Fruit fly (Drosophila melanogaster) whole organism, embryonic: ENCODE data around the gene CG11828.

ENCODE experiments used
- Ada2b ChIP-seq: fragments of 200-800 bp; sonication (Bioruptor generic); IDR thresholded peaks from 2 replicates; pipeline ENCODE4 v1.3.6; 2022; ENCODE audit warnings: missing biosample characterization, missing genetic modification characterization
- B-H2 ChIP-seq: fragments of 200-800 bp; sonication (Bioruptor generic); optimal IDR thresholded peaks from 2 replicates; lab custom pipeline; 2018; ENCODE audit warnings: missing biosample characterization, mild to moderate bottlenecking, missing genetic modification characterization
- C15 ChIP-seq: fragments of 200-800 bp; sonication (Bioruptor generic); IDR thresholded peaks from 3 replicates; pipeline ENCODE4 v1.3.6; 2022; ENCODE audit warnings: missing biosample characterization, missing genetic modification characterization
- CG10274 ChIP-seq: fragments of 200-800 bp; sonication (Bioruptor generic); optimal IDR thresholded peaks from 3 replicates; lab custom pipeline; 2017; ENCODE audit warnings: missing biosample characterization, mild to moderate bottlenecking, missing genetic modification characterization
- CG11093 ChIP-seq: fragments of 200-800 bp; sonication (Bioruptor generic); IDR thresholded peaks from 3 replicates; pipeline ENCODE4 v1.3.6; 2022; ENCODE audit warnings: missing biosample characterization, missing genetic modification characterization
- CG11247 ChIP-seq: fragments of 200-800 bp; sonication (Bioruptor generic); IDR thresholded peaks from 2 replicates; pipeline ENCODE4 v1.3.6; 2022; ENCODE audit warnings: missing biosample characterization, missing genetic modification characterization
- CG11560 ChIP-seq: fragments of 200-800 bp; sonication (Bioruptor generic); IDR thresholded peaks from 3 replicates; pipeline ENCODE4 v1.3.6; 2022; ENCODE audit warnings: missing biosample characterization, missing genetic modification characterization
- CG11723 ChIP-seq: fragments of 200-800 bp; sonication (Bioruptor generic); optimal IDR thresholded peaks from 2 replicates; lab custom pipeline; 2017; ENCODE audit warnings: missing biosample characterization, mild to moderate bottlenecking, missing genetic modification characterization
- CG12219 ChIP-seq: fragments of 200-800 bp; sonication (Bioruptor generic); optimal IDR thresholded peaks from 3 replicates; lab custom pipeline; 2018; ENCODE audit warnings: missing biosample characterization, mild to moderate bottlenecking, missing genetic modification characterization
- CG12299 ChIP-seq: fragments of 200-800 bp; sonication (Bioruptor generic); optimal IDR thresholded peaks from 2 replicates; lab custom pipeline; 2018; ENCODE audit warnings: missing biosample characterization, mild to moderate bottlenecking, missing genetic modification characterization
- CG13287 ChIP-seq: fragments of 200-800 bp; sonication (Bioruptor generic); IDR thresholded peaks from 2 replicates; pipeline ENCODE4 v1.3.6; 2022; ENCODE audit warnings: missing biosample characterization, missing genetic modification characterization; ENCODE audit not compliant: partially characterized antibody
- CG15696 ChIP-seq: fragments of 200-800 bp; sonication (Bioruptor generic); optimal IDR thresholded peaks from 2 replicates; lab custom pipeline; 2019; ENCODE audit warnings: missing biosample characterization, mild to moderate bottlenecking, missing genetic modification characterization, moderate library complexity
- CG1647 ChIP-seq: fragments of 200-800 bp; sonication (Bioruptor generic); optimal IDR thresholded peaks from 3 replicates; lab custom pipeline; 2016; ENCODE audit warnings: missing biosample characterization, missing genetic modification characterization
- CG16779 ChIP-seq: fragments of 200-800 bp; sonication (Bioruptor generic); IDR thresholded peaks from 2 replicates; pipeline ENCODE4 v1.3.6; 2022; ENCODE audit warnings: missing biosample characterization, missing genetic modification characterization
- CG16813 ChIP-seq: fragments of 200-800 bp; sonication (Bioruptor generic); IDR thresholded peaks from 3 replicates; pipeline ENCODE4 v1.3.6; 2022; ENCODE audit warnings: missing biosample characterization, missing genetic modification characterization; ENCODE audit not compliant: partially characterized antibody
- CG18476 ChIP-seq: fragments of 200-800 bp; sonication (Bioruptor generic); optimal IDR thresholded peaks from 2 replicates; lab custom pipeline; 2016; ENCODE audit warnings: missing biosample characterization, mild to moderate bottlenecking, missing genetic modification characterization
- CG18599 ChIP-seq: fragments of 200-800 bp; sonication (Bioruptor generic); optimal IDR thresholded peaks from 3 replicates; lab custom pipeline; 2017; ENCODE audit warnings: missing biosample characterization, missing genetic modification characterization, mild to moderate bottlenecking, moderate library complexity, missing genetic modification reagents
- CG2120 ChIP-seq: fragments of 200-800 bp; sonication (Bioruptor generic); optimal IDR thresholded peaks from 3 replicates; lab custom pipeline; 2016; ENCODE audit warnings: missing biosample characterization, missing genetic modification characterization
- CG2202 ChIP-seq: fragments of 200-800 bp; sonication (Bioruptor generic); optimal IDR thresholded peaks from 2 replicates; lab custom pipeline; 2018; ENCODE audit warnings: missing biosample characterization, mild to moderate bottlenecking, missing genetic modification characterization
- CG2678 ChIP-seq: fragments of 200-800 bp; sonication (Bioruptor generic); optimal IDR thresholded peaks from 3 replicates; lab custom pipeline; 2019; ENCODE audit warnings: missing biosample characterization, mild to moderate bottlenecking, missing genetic modification characterization, moderate library complexity
- CG31441 ChIP-seq: fragments of 200-800 bp; sonication (Bioruptor generic); IDR thresholded peaks from 2 replicates; pipeline ENCODE4 v1.3.6; 2022; ENCODE audit warnings: missing biosample characterization, missing genetic modification characterization
- CG32767 ChIP-seq: fragments of 200-800 bp; sonication (Bioruptor generic); IDR thresholded peaks from 2 replicates; pipeline ENCODE4 v1.3.6; 2022; ENCODE audit warnings: missing biosample characterization, missing genetic modification characterization
- CG4328 ChIP-seq: fragments of 200-800 bp; sonication (Bioruptor generic); optimal IDR thresholded peaks from 3 replicates; lab custom pipeline; 2017; ENCODE audit warnings: missing biosample characterization, missing genetic modification reagents, missing genetic modification characterization
- CG4617 ChIP-seq: fragments of 200-800 bp; sonication (Bioruptor generic); optimal IDR thresholded peaks from 3 replicates; lab custom pipeline; 2016; ENCODE audit warnings: missing biosample characterization, missing genetic modification characterization, borderline replicate concordance
- CG5245 ChIP-seq: fragments of 200-800 bp; sonication (Bioruptor generic); optimal IDR thresholded peaks from 3 replicates; lab custom pipeline; 2016; ENCODE audit warnings: missing biosample characterization, missing genetic modification characterization
- CG6272 ChIP-seq: fragments of 200-800 bp; sonication (Bioruptor generic); IDR thresholded peaks from 2 replicates; pipeline ENCODE4 v1.3.6; 2022; ENCODE audit warnings: missing biosample characterization, missing genetic modification characterization
- CG8924 ChIP-seq: fragments of 200-800 bp; optimal IDR thresholded peaks from 3 replicates; lab custom pipeline; 2019; ENCODE audit warnings: missing biosample characterization, mild to moderate bottlenecking, missing genetic modification characterization, moderate library complexity
- CG9609 ChIP-seq: fragments of 200-800 bp; sonication (Bioruptor generic); optimal IDR thresholded peaks from 3 replicates; lab custom pipeline; 2016; ENCODE audit warnings: missing biosample characterization, missing genetic modification characterization
- CG9876 ChIP-seq: fragments of 200-800 bp; sonication (Bioruptor generic); optimal IDR thresholded peaks from 2 replicates; lab custom pipeline; 2016; ENCODE audit warnings: missing biosample characterization, missing genetic modification characterization
- CkIIα-i1 ChIP-seq: fragments of 200-800 bp; sonication (Bioruptor generic); IDR thresholded peaks from 2 replicates; pipeline ENCODE4 v1.3.6; 2022; ENCODE audit warnings: missing biosample characterization, missing genetic modification characterization
- Deaf1 ChIP-seq: fragments of 200-800 bp; optimal IDR thresholded peaks from 3 replicates; lab custom pipeline; 2019; ENCODE audit warnings: missing biosample characterization, mild to moderate bottlenecking, missing genetic modification characterization, moderate library complexity
- HLH54F ChIP-seq: fragments of 200-800 bp; sonication (Bioruptor generic); optimal IDR thresholded peaks from 3 replicates; lab custom pipeline; 2016; ENCODE audit warnings: missing biosample characterization, missing genetic modification characterization
- Hmr ChIP-seq: fragments of 200-800 bp; sonication (Bioruptor generic); optimal IDR thresholded peaks from 3 replicates; lab custom pipeline; 2017; ENCODE audit warnings: mild to moderate bottlenecking, missing biosample characterization, missing genetic modification reagents, missing genetic modification characterization
- Hr39 ChIP-seq: fragments of >200 bp; optimal IDR thresholded peaks from 2 replicates; lab custom pipeline; 2017
- Sry-δ ChIP-seq: fragments of 200-800 bp; sonication (Bioruptor generic); optimal IDR thresholded peaks from 2 replicates; lab custom pipeline; 2016; ENCODE audit warnings: missing biosample characterization, missing genetic modification characterization
- Xbp1 ChIP-seq: fragments of 200-800 bp; sonication (Bioruptor generic); optimal IDR thresholded peaks from 3 replicates; lab custom pipeline; 2016; ENCODE audit warnings: missing biosample characterization, mild to moderate bottlenecking, missing genetic modification characterization
- az2 ChIP-seq: fragments of 200-800 bp; sonication (Bioruptor generic); optimal IDR thresholded peaks from 3 replicates; lab custom pipeline; 2016; ENCODE audit warnings: missing biosample characterization, missing genetic modification characterization
- bab2 ChIP-seq: fragments of 200-800 bp; sonication (Bioruptor generic); optimal IDR thresholded peaks from 2 replicates; lab custom pipeline; 2016; ENCODE audit warnings: missing biosample characterization, missing genetic modification characterization
- bbx ChIP-seq: fragments of 200-800 bp; sonication (Bioruptor generic); IDR thresholded peaks from 2 replicates; pipeline ENCODE4 v1.3.6; 2022; ENCODE audit warnings: missing biosample characterization, missing genetic modification characterization; ENCODE audit not compliant: partially characterized antibody
- ci ChIP-seq: fragments of 200-800 bp; sonication (Bioruptor generic); IDR thresholded peaks from 3 replicates; pipeline ENCODE4 v1.3.6; 2022; ENCODE audit warnings: missing biosample characterization, missing genetic modification characterization
- fd102C ChIP-seq: fragments of 200-800 bp; sonication (Bioruptor generic); optimal IDR thresholded peaks from 2 replicates; lab custom pipeline; 2018; ENCODE audit warnings: missing biosample characterization, mild to moderate bottlenecking, missing genetic modification characterization, moderate library complexity
- fd96Cb ChIP-seq: fragments of 200-800 bp; sonication (Bioruptor generic); optimal IDR thresholded peaks from 2 replicates; lab custom pipeline; 2018; ENCODE audit warnings: missing biosample characterization, mild to moderate bottlenecking, missing genetic modification characterization, moderate library complexity
- fru ChIP-seq: fragments of >200 bp; optimal IDR thresholded peaks from 2 replicates; lab custom pipeline; 2017
- ftz-f1 ChIP-seq: fragments of 200-800 bp; sonication (Bioruptor generic); optimal IDR thresholded peaks from 2 replicates; lab custom pipeline; 2016; ENCODE audit warnings: missing biosample characterization, missing genetic modification characterization
- gce ChIP-seq: fragments of 200-800 bp; sonication (Bioruptor generic); IDR thresholded peaks from 3 replicates; pipeline ENCODE4 v1.3.6; 2022; ENCODE audit warnings: missing biosample characterization, missing genetic modification characterization
- gsb ChIP-seq: fragments of 200-800 bp; sonication (Bioruptor generic); IDR thresholded peaks from 2 replicates; pipeline ENCODE4 v1.3.6; 2022; ENCODE audit warnings: missing biosample characterization, missing genetic modification characterization
- hth ChIP-seq: fragments of >200 bp; optimal IDR thresholded peaks from 2 replicates; lab custom pipeline; 2017; ENCODE audit warnings: inconsistent platforms
- mld ChIP-seq: fragments of 200-800 bp; sonication (Bioruptor generic); IDR thresholded peaks from 3 replicates; pipeline ENCODE4 v1.3.6; 2022; ENCODE audit warnings: missing biosample characterization, missing genetic modification characterization; ENCODE audit not compliant: partially characterized antibody
- nerfin-2 ChIP-seq: fragments of 200-800 bp; sonication (Bioruptor generic); IDR thresholded peaks from 2 replicates; pipeline ENCODE4 v1.3.6; 2022; ENCODE audit warnings: missing biosample characterization, missing genetic modification characterization; ENCODE audit not compliant: partially characterized antibody
- org-1 ChIP-seq: fragments of 200-800 bp; sonication (Bioruptor generic); optimal IDR thresholded peaks from 2 replicates; lab custom pipeline; 2017; ENCODE audit warnings: missing biosample characterization, missing genetic modification characterization
- pita ChIP-seq: fragments of 200-800 bp; sonication (Bioruptor generic); optimal IDR thresholded peaks from 2 replicates; lab custom pipeline; 2017; ENCODE audit warnings: missing biosample characterization, mild to moderate bottlenecking, missing genetic modification characterization
- vnd ChIP-seq: fragments of 200-800 bp; sonication (Bioruptor generic); IDR thresholded peaks from 3 replicates; pipeline ENCODE4 v1.3.6; 2022; ENCODE audit warnings: missing biosample characterization, missing genetic modification characterization; ENCODE audit not compliant: partially characterized antibody

The CG11828 gene

DNA sequence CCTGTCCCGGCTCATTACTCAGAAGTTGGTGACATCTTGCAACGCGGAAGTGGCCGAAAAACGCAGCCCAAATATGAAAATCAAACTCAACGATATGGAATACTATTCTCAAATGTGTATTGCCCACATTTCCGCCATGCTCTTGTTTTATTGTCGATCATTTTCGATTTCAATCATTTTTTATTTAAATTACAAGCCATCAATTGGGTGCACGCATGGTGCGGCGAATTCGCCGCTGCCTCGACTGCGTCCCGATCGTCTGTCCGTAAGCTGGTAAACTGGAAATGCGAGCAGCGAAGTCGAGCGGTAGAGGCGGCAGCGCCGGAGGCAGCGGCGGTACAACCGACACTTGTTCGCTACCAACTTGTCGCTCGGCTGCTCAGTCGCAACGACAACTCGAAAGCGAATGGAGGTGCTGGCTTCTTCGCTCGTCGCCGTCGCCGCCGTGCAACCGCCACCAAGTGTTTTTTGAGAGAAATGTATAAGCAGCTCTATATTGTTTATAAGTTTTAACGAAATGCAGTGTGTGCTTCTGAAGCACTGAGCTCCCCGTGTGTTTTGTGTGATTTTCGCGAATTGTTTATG is 31.2 kb upstream of the CG11828 start (continued):
- TF ChIP-seq CkIIα-i1 (GFP tag; lab: Robert Waterston, UW), result no peak
- no peak for TF ChIP-seq CG6272 (GFP tag; lab: Robert Waterston, UW)
- no peak for TF ChIP-seq CG9609 (GFP tag; lab: Kevin White, UChicago)
- TF ChIP-seq CG31441 (GFP tag; lab: Robert Waterston, UW), result no peak
- no peak for TF ChIP-seq CG18476 (GFP tag; lab: Kevin White, UChicago)
- no peak for TF ChIP-seq CG16813
- TF ChIP-seq Hr39 (lab: Kevin White, UChicago), result no peak
- TF ChIP-seq hth, result no peak
- no peak for TF ChIP-seq CG2678 (tag; lab: Kevin White, UChicago)
- TF ChIP-seq CG11093 (GFP tag; lab: Robert Waterston, UW), result no peak
- TF ChIP-seq CG15696 (tag; lab: Kevin White, UChicago), result no peak
- no peak for TF ChIP-seq fd102C (GFP tag; lab: Kevin White, UChicago)
- TF ChIP-seq org-1, result no peak
- peak; percentile 54 for TF ChIP-seq bbx (GFP tag; lab: Robert Waterston, UW)
- TF ChIP-seq ftz-f1, result peak; percentile 21
- 0 out of 2 replicates have a peak, but pooled peaks have one; percentile 21 for TF ChIP-seq nerfin-2 (GFP tag; lab: Robert Waterston, UW)
- no peak for TF ChIP-seq Hmr (GFP tag; lab: Kevin White, UChicago)
- TF ChIP-seq gce (GFP tag; lab: Robert Waterston, UW), result no peak; the same call in 2 of the 3 replicates
- no peak for TF ChIP-seq CG12299 (tag; lab: Kevin White, UChicago)
- TF ChIP-seq CG13287 (GFP tag; lab: Robert Waterston, UW), result peak; percentile 49; the same call in 1 of the 2 replicates
- TF ChIP-seq CG1647 (GFP tag; lab: Kevin White, UChicago), result no peak
- TF ChIP-seq Sry-δ (GFP tag; lab: Kevin White, UChicago), result no peak
- TF ChIP-seq vnd, result no peak
- peak; percentile 37 for TF ChIP-seq CG10274
- no peak for TF ChIP-seq C15 (GFP tag; lab: Robert Waterston, UW)
- TF ChIP-seq CG2120 (GFP tag; lab: Kevin White, UChicago), result peak; percentile 9
- no peak for TF ChIP-seq bab2 (GFP tag; lab: Kevin White, UChicago)
- TF ChIP-seq fru (lab: Kevin White, UChicago), result no peak
- no peak for TF ChIP-seq Xbp1 (GFP tag; lab: Kevin White, UChicago)
- TF ChIP-seq CG4328, result no peak
- no peak for TF ChIP-seq pita (GFP tag; lab: Kevin White, UChicago)
- TF ChIP-seq CG2202 (tag; lab: Kevin White, UChicago), result no peak
- no peak for TF ChIP-seq CG11247 (GFP tag; lab: Robert Waterston, UW)
- no peak for TF ChIP-seq CG12219 (GFP tag; lab: Kevin White, UChicago)
- no peak for TF ChIP-seq CG11560 (tag; lab: Robert Waterston, UW)
- TF ChIP-seq CG9876 (GFP tag; lab: Kevin White, UChicago), result no peak
- no peak for TF ChIP-seq CG5245 (GFP tag; lab: Kevin White, UChicago)
- no peak for TF ChIP-seq CG16779 (GFP tag; lab: Robert Waterston, UW)
- TF ChIP-seq CG8924 (tag; lab: Kevin White, UChicago), result peak; percentile 8
- TF ChIP-seq CG4617 (GFP tag; lab: Kevin White, UChicago), result no peak
- TF ChIP-seq CG32767 (GFP tag; lab: Robert Waterston, UW), result no peak
- TF ChIP-seq B-H2 (GFP tag; lab: Kevin White, UChicago), result no peak
- no peak for TF ChIP-seq mld (GFP tag; lab: Robert Waterston, UW)
- TF ChIP-seq HLH54F (GFP tag; lab: Kevin White, UChicago), result no peak
- TF ChIP-seq gsb, result no peak
- no peak for TF ChIP-seq az2 (GFP tag; lab: Kevin White, UChicago)
- peak; percentile 80 for TF ChIP-seq Deaf1 (tag; lab: Kevin White, UChicago)
- TF ChIP-seq fd96Cb (tag; lab: Kevin White, UChicago), result no peak
- no peak for TF ChIP-seq CG11723 (GFP tag; lab: Kevin White, UChicago)
- TF ChIP-seq Ada2b, result no peak
- TF ChIP-seq ci, result peak; percentile 53; the same call in 2 of the 3 replicates
- no peak for TF ChIP-seq CG18599 (GFP tag; lab: Kevin White, UChicago)
